Worm (Caenorhabditis elegans) whole organism, late embryonic: ENCODE measurements around the gene fbxa-170.
A peak's percentile ranks its signal among the peaks of the same experiment; 100 is the strongest.

Experiments used
- C08G9.2 ChIP-seq: sonication (generic microtip); optimal IDR thresholded peaks from 2 replicates; lab custom pipeline; 2016; ENCODE audit warnings: mild to moderate bottlenecking, missing genetic modification characterization, moderate library complexity, missing compliant biosample characterization
- F13H6.1 ChIP-seq: sonication (generic microtip); optimal IDR thresholded peaks from 2 replicates; lab custom pipeline; 2016; ENCODE audit warnings: missing genetic modification characterization, missing compliant biosample characterization
- K09A11.1 ChIP-seq: sonication (generic microtip); optimal IDR thresholded peaks from 2 replicates; lab custom pipeline; 2017; ENCODE audit warnings: antibody characterized with exemption, mild to moderate bottlenecking, missing genetic modification characterization, missing compliant biosample characterization; ENCODE audit not compliant: insufficient read depth
- T23F11.4 ChIP-seq: fragments of 200-800 bp; sonication (Bioruptor generic); optimal IDR thresholded peaks from 2 replicates; lab custom pipeline; 2018; ENCODE audit warnings: mild to moderate bottlenecking, missing genetic modification characterization, missing compliant biosample characterization
- ahr-1 ChIP-seq: sonication (generic microtip); optimal IDR thresholded peaks from 2 replicates; lab custom pipeline; 2016; ENCODE audit warnings: missing genetic modification characterization, missing compliant biosample characterization
- ama-1 ChIP-seq: fragments of 150-350 bp; optimal IDR thresholded peaks from 2 replicates; lab custom pipeline; 2014
- ceh-18 ChIP-seq: sonication (generic microtip); optimal IDR thresholded peaks from 2 replicates; lab custom pipeline; 2016; ENCODE audit warnings: missing genetic modification characterization, missing compliant biosample characterization
- ceh-19 ChIP-seq: fragments of 200-800 bp; sonication (Bioruptor generic); optimal IDR thresholded peaks from 2 replicates; lab custom pipeline; 2018; ENCODE audit warnings: mild to moderate bottlenecking, missing genetic modification characterization, missing compliant biosample characterization
- ceh-2 ChIP-seq: sonication (generic microtip); optimal IDR thresholded peaks from 2 replicates; lab custom pipeline; 2016; ENCODE audit warnings: missing genotype, missing genetic modification characterization, missing compliant biosample characterization
- ceh-22 ChIP-seq: sonication (generic microtip); optimal IDR thresholded peaks from 2 replicates; lab custom pipeline; 2017; ENCODE audit warnings: missing biosample characterization, missing genetic modification characterization
- ceh-24 ChIP-seq: sonication (generic microtip); optimal IDR thresholded peaks from 2 replicates; lab custom pipeline; 2016; ENCODE audit warnings: mild to moderate bottlenecking, missing genetic modification characterization, missing compliant biosample characterization
- ceh-31 ChIP-seq: sonication (generic microtip); optimal IDR thresholded peaks from 2 replicates; lab custom pipeline; 2016; ENCODE audit warnings: missing genetic modification characterization, missing compliant biosample characterization
- ceh-48 ChIP-seq: sonication (generic microtip); optimal IDR thresholded peaks from 2 replicates; lab custom pipeline; 2016; ENCODE audit warnings: missing genetic modification characterization, inconsistent platforms, missing compliant biosample characterization
- ceh-6 ChIP-seq: fragments of 200-800 bp; sonication (Bioruptor generic); optimal IDR thresholded peaks from 2 replicates; lab custom pipeline; 2018; ENCODE audit warnings: mild to moderate bottlenecking, missing genetic modification characterization, missing compliant biosample characterization
- ceh-9 ChIP-seq: sonication (generic microtip); optimal IDR thresholded peaks from 2 replicates; lab custom pipeline; 2016; ENCODE audit warnings: mild to moderate bottlenecking, missing genetic modification characterization, inconsistent platforms, missing compliant biosample characterization
- che-1 ChIP-seq: sonication (generic microtip); optimal IDR thresholded peaks from 2 replicates; lab custom pipeline; 2016; ENCODE audit warnings: mild to moderate bottlenecking, missing genetic modification characterization, missing compliant biosample characterization
- dve-1 ChIP-seq: sonication (generic microtip); optimal IDR thresholded peaks from 2 replicates; lab custom pipeline; 2017; ENCODE audit warnings: antibody characterized with exemption, mild to moderate bottlenecking, missing genetic modification characterization, missing compliant biosample characterization
- elt-2 ChIP-seq: sonication (generic microtip); optimal IDR thresholded peaks from 2 replicates; lab custom pipeline; 2016; ENCODE audit warnings: missing genetic modification reagents, missing genetic modification characterization, missing compliant biosample characterization
- elt-4 ChIP-seq: sonication (generic microtip); optimal IDR thresholded peaks from 2 replicates; lab custom pipeline; 2016; ENCODE audit warnings: missing genetic modification characterization, missing compliant biosample characterization
- ets-4 ChIP-seq: sonication (generic microtip); optimal IDR thresholded peaks from 2 replicates; lab custom pipeline; 2016; ENCODE audit warnings: missing genetic modification characterization, missing compliant biosample characterization
- eyg-1 ChIP-seq: sonication (generic microtip); optimal IDR thresholded peaks from 2 replicates; lab custom pipeline; 2016; ENCODE audit warnings: missing genotype, missing genetic modification characterization, missing compliant biosample characterization
- fax-1 ChIP-seq: sonication (generic microtip); optimal IDR thresholded peaks from 2 replicates; lab custom pipeline; 2016; ENCODE audit warnings: missing genotype, missing genetic modification characterization, missing compliant biosample characterization
- fkh-6 ChIP-seq: sonication (generic microtip); optimal IDR thresholded peaks from 2 replicates; lab custom pipeline; 2016; ENCODE audit warnings: missing genetic modification characterization, missing compliant biosample characterization
- hlh-15 ChIP-seq: sonication (generic microtip); optimal IDR thresholded peaks from 2 replicates; lab custom pipeline; 2016; ENCODE audit warnings: missing genetic modification characterization, missing compliant biosample characterization
- hlh-8 ChIP-seq: sonication (generic microtip); optimal IDR thresholded peaks from 2 replicates; lab custom pipeline; 2016; ENCODE audit warnings: missing genotype, missing genetic modification characterization, missing compliant biosample characterization
- lin-11 ChIP-seq: fragments of 200-800 bp; sonication (Bioruptor generic); optimal IDR thresholded peaks from 2 replicates; lab custom pipeline; 2018; ENCODE audit warnings: mild to moderate bottlenecking, missing genetic modification characterization, missing compliant biosample characterization
- madf-2 ChIP-seq: sonication (generic microtip); optimal IDR thresholded peaks from 2 replicates; lab custom pipeline; 2017; ENCODE audit warnings: missing genetic modification characterization, missing compliant biosample characterization
- mec-3 ChIP-seq: sonication (generic microtip); optimal IDR thresholded peaks from 2 replicates; lab custom pipeline; 2016; ENCODE audit warnings: borderline replicate concordance, missing genetic modification characterization, missing compliant biosample characterization
- nfya-1 ChIP-seq: sonication (generic microtip); optimal IDR thresholded peaks from 2 replicates; lab custom pipeline; 2017; ENCODE audit warnings: missing genetic modification characterization, mild to moderate bottlenecking, missing compliant biosample characterization, antibody characterized with exemption, moderate library complexity
- nhr-11 ChIP-seq: fragments of 150-350 bp; optimal IDR thresholded peaks from 2 replicates; lab custom pipeline; 2014; ENCODE audit warnings: missing biosample characterization, missing genetic modification characterization
- nhr-232 ChIP-seq: sonication (generic microtip); optimal IDR thresholded peaks from 2 replicates; lab custom pipeline; 2016; ENCODE audit warnings: missing genetic modification characterization, missing compliant biosample characterization
- odd-2 ChIP-seq: sonication (generic microtip); optimal IDR thresholded peaks from 2 replicates; lab custom pipeline; 2017; ENCODE audit warnings: antibody characterized with exemption, mild to moderate bottlenecking, missing genetic modification characterization, missing compliant biosample characterization
- pat-9 ChIP-seq: fragments of 200-800 bp; sonication (Bioruptor generic); optimal IDR thresholded peaks from 2 replicates; lab custom pipeline; 2018; ENCODE audit warnings: mild to moderate bottlenecking, missing genetic modification characterization, moderate library complexity, missing compliant biosample characterization
- pax-1 ChIP-seq: fragments of 150-350 bp; optimal IDR thresholded peaks from 2 replicates; lab custom pipeline; 2014; ENCODE audit warnings: missing biosample characterization, missing genetic modification characterization
- pha-4 ChIP-seq: fragments of 150-350 bp; optimal IDR thresholded peaks from 2 replicates; lab custom pipeline; 2018; ENCODE audit warnings: missing biosample characterization, missing genetic modification reagents, missing genetic modification characterization
- sdc-2 ChIP-seq: sonication (generic microtip); optimal IDR thresholded peaks from 2 replicates; lab custom pipeline; 2016; ENCODE audit warnings: missing genotype, missing genetic modification characterization, missing compliant biosample characterization
- sox-4 ChIP-seq: sonication (generic microtip); optimal IDR thresholded peaks from 2 replicates; lab custom pipeline; 2017; ENCODE audit warnings: mild to moderate bottlenecking, missing genetic modification characterization, inconsistent platforms, missing compliant biosample characterization
- syd-9 ChIP-seq: sonication (generic microtip); optimal IDR thresholded peaks from 2 replicates; lab custom pipeline; 2016; ENCODE audit warnings: mild to moderate bottlenecking, missing genetic modification characterization, moderate library complexity, missing compliant biosample characterization
- unc-42 ChIP-seq: sonication (generic microtip); optimal IDR thresholded peaks from 2 replicates; lab custom pipeline; 2016; ENCODE audit warnings: missing genotype, missing genetic modification characterization, missing compliant biosample characterization
- unc-86 ChIP-seq: sonication (generic microtip); optimal IDR thresholded peaks from 2 replicates; lab custom pipeline; 2016; ENCODE audit warnings: missing genetic modification characterization, missing compliant biosample characterization
- ztf-16 ChIP-seq: sonication (generic microtip); optimal IDR thresholded peaks from 2 replicates; lab custom pipeline; 2017; ENCODE audit warnings: missing genetic modification characterization, missing compliant biosample characterization

The fbxa-170 gene

ce11 chrX:1627013-1627412 lies 50.9 kb downstream of the fbxa-170 start (continued):
- TF ChIP-seq ama-1 (no peak), eyg-1 (no peak), ceh-2 (tag; lab: Kevin White, UChicago) (peak; percentile 50), unc-86 (peak; percentile 60), nfya-1 (peak; percentile 93), ceh-19 (GFP tag; lab: Kevin White, UChicago) (no peak), ahr-1 (tag; lab: Kevin White, UChicago) (peak; percentile 54), dve-1 (peak; percentile 90), nhr-232 (tag; lab: Kevin White, UChicago) (peak; percentile 31), madf-2 (tag; lab: Kevin White, UChicago) (peak; percentile 55), ets-4 (tag; lab: Kevin White, UChicago) (peak; percentile 45), hlh-8 (peak; percentile 37), sox-4 (tag; lab: Kevin White, UChicago) (peak; percentile 67), elt-2 (tag; lab: Kevin White, UChicago) (peak; percentile 72), fkh-6 (tag; lab: Kevin White, UChicago) (peak; percentile 17), ceh-9 (tag; lab: Kevin White, UChicago) (no peak), unc-42 (peak; percentile 84), ceh-22 (tag; lab: Kevin White, UChicago) (no peak), mec-3 (tag; lab: Kevin White, UChicago) (no peak), pat-9 (tag; lab: Kevin White, UChicago) (peak; percentile 16), che-1 (tag; lab: Kevin White, UChicago) (peak; percentile 31), odd-2 (tag; lab: Kevin White, UChicago) (no peak), ceh-24 (tag; lab: Kevin White, UChicago) (no peak), elt-4 (tag; lab: Kevin White, UChicago) (no peak), T23F11.4 (GFP tag; lab: Kevin White, UChicago) (peak; percentile 24), pax-1 (no peak), syd-9 (tag; lab: Kevin White, UChicago) (peak; percentile 77), lin-11 (tag; lab: Kevin White, UChicago) (peak; percentile 10), ceh-6 (GFP tag; lab: Kevin White, UChicago) (no peak), nhr-11 (tag; lab: Kevin White, UChicago) (no peak), pha-4 (tag; lab: Kevin White, UChicago) (no peak), K09A11.1 (tag; lab: Kevin White, UChicago) (peak; percentile 62), ceh-48 (tag; lab: Kevin White, UChicago) (peak; percentile 94), fax-1 (tag; lab: Kevin White, UChicago) (peak; percentile 33), F13H6.1 (tag; lab: Kevin White, UChicago) (peak; percentile 22), sdc-2 (tag; lab: Kevin White, UChicago) (peak; percentile 99), C08G9.2 (tag; lab: Kevin White, UChicago) (no peak), hlh-15 (tag; lab: Kevin White, UChicago) (peak; percentile 32), ceh-18 (tag; lab: Kevin White, UChicago) (peak; percentile 97), ztf-16 (tag; lab: Kevin White, UChicago) (peak; percentile 85), ceh-31 (tag; lab: Kevin White, UChicago) (peak; percentile 87)
